Worm (Caenorhabditis elegans) whole organism, midembryonic: ENCODE measurements around the gene tag-297.

Experiments
- T22C8.4 ChIP-seq: fragments of 200-800 bp; sonication (Bioruptor generic); IDR thresholded peaks from 2 replicates; pipeline ENCODE4 v1.3.6; 2022; ENCODE audit warnings: missing genetic modification characterization, missing compliant biosample characterization
- cog-1 ChIP-seq: sonication (generic microtip); optimal IDR thresholded peaks from 2 replicates; lab custom pipeline; 2016; ENCODE audit warnings: missing genetic modification characterization, missing compliant biosample characterization
- flt-1 ChIP-seq: fragments of 200-800 bp; sonication (Bioruptor generic); IDR thresholded peaks from 2 replicates; pipeline ENCODE4 v1.3.6; 2022; ENCODE audit warnings: missing genetic modification characterization, missing compliant biosample characterization
- med-1 ChIP-seq: sonication (generic microtip); optimal IDR thresholded peaks from 2 replicates; lab custom pipeline; 2017; ENCODE audit warnings: missing genetic modification characterization, mild to moderate bottlenecking, missing compliant biosample characterization, antibody characterized with exemption, missing genetic modification reagents; ENCODE audit not compliant: insufficient read depth
- ref-1 ChIP-seq: fragments of 200-800 bp; sonication (Bioruptor generic); conservative IDR thresholded peaks from 2 replicates; pipeline ENCODE4 v1.3.6; 2022; ENCODE audit warnings: missing genetic modification reagents, missing genetic modification characterization, missing compliant biosample characterization
- tab-1 ChIP-seq: fragments of 200-800 bp; sonication (Bioruptor generic); IDR thresholded peaks from 2 replicates; pipeline ENCODE4 v1.3.6; 2022; ENCODE audit warnings: missing genetic modification characterization, missing compliant biosample characterization
- ztf-23 ChIP-seq: fragments of 200-800 bp; sonication (Bioruptor generic); IDR thresholded peaks from 2 replicates; pipeline ENCODE4 v1.3.6; 2022; ENCODE audit warnings: missing genetic modification reagents, missing genetic modification characterization, missing compliant biosample characterization
- ztf-29 ChIP-seq: fragments of 200-800 bp; sonication (Bioruptor generic); IDR thresholded peaks from 2 replicates; pipeline ENCODE4 v1.3.6; 2022; ENCODE audit warnings: missing genetic modification reagents, missing genetic modification characterization, missing compliant biosample characterization

DNA sequence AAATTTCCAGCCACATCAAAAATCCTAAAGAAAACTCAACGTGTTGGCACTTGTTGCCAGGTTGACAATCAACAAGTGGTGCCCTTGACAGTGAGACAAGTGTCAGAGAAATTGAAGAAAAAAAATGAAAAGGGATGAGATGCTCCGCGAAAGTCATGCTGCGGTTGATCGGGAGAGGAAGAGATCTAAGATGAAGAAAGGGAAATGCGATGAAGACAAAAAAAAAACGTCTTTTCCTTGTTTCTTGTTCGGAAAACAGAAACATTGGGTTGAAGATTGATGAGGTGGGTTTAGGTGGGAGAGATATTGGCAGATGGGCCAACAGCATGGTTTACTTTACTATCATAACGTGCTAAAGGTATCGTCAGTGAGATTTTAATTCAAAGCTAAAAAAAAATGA lies 42.7 kb downstream of the tag-297 start:
- TF ChIP-seq cog-1 (tag; lab: Kevin White, UChicago), result no peak
- TF ChIP-seq flt-1 (GFP tag; lab: Robert Waterston, UW), result no peak
- TF ChIP-seq tab-1, result no peak
- no peak for TF ChIP-seq ztf-29 (GFP tag; lab: Robert Waterston, UW)
- no peak for TF ChIP-seq med-1 (GFP tag; lab: Kevin White, UChicago)
- no peak for TF ChIP-seq ztf-23 (GFP tag; lab: Robert Waterston, UW)
- no peak for TF ChIP-seq T22C8.4 (GFP tag; lab: Robert Waterston, UW)
- no peak for TF ChIP-seq ref-1 (GFP tag; lab: Robert Waterston, UW)
